Worm (Caenorhabditis elegans) whole organism, dauer: Measurements from ENCODE around the gene srd-74.
"Not testable (repeated sequence)": the region's sequence is repeated elsewhere in the genome, so short reads cannot be mapped to it uniquely, and the experiment has no call there.

Experiments
- unc-62 ChIP-seq: sonication (generic microtip); optimal IDR thresholded peaks from 2 replicates; lab custom pipeline; 2017; ENCODE audit warnings: missing biosample characterization, missing genetic modification reagents, missing genetic modification characterization

The srd-74 gene

DNA sequence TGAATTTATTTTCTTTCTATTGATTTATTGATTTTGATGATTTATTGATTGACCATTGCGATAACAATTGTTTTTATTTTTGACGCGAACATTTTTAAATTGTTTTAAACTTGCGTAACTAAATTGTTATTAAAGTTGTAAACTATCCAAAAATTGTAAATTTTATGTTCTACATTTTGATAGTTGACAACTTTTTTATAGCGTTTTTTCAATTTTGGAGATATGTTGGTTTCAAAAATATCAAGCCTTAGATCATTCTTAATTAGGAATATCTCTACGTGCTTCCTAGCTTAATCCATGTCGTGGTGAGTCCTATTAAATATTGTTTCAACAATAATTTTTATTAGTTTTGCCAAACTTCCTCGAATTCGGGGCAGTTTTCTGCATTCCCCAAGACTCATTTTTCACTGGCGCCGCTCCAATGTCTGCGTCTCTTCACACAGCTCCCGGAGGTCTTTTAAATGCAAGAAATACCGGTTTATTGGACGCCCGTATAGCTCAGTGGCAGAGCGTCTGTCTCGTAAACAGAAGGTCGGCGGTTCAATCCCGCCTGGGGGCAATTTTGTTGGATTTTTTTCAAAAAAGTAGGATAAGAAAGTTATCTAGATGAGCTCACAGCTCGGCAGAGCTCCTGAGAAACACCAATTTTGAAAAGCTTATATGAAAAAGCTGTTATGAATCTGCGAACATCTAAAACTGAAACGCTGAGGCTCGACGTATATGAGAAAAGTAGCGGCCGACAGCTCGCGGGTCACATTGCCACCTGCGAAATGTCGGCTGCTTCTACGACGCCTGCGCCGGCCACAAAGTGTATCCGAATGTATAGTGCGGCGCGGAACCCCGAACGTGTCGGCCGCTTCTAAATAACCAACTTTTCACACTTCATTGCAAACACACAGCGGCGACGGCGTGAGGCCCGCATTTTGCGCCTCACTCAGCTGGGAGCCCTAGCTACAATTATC lies 10.7 kb downstream of the srd-74 start, which contains the start of gene C24H11.2:
Gene C24H11.2 (minus strand): TSS at position 51 of the 962 bp plus-strand sequence.
- TF ChIP-seq unc-62 (GFP tag; lab: Kevin White, UChicago) = not testable (repeated sequence)

DNA sequence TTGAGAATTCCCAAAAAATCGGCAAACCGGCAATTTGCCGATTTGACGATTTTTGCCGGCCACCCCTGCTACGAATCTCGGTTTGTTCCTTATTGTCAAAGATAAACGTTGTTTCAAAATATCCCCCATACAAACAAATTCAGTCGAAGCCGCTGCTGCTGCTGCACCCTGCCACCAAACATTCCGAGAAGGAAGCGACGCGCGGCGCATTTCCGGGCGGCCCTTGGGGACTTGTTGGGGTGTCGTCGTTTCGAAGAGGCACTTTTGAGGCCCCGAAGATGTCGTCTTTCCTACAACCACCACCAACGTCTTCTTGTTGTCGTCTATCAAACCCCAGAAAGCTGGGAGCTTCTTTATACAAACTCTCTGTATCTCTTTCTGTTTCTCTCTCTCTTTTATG lies 12.5 kb downstream of the srd-74 start:
- no peak for TF ChIP-seq unc-62 (GFP tag; lab: Kevin White, UChicago)

DNA sequence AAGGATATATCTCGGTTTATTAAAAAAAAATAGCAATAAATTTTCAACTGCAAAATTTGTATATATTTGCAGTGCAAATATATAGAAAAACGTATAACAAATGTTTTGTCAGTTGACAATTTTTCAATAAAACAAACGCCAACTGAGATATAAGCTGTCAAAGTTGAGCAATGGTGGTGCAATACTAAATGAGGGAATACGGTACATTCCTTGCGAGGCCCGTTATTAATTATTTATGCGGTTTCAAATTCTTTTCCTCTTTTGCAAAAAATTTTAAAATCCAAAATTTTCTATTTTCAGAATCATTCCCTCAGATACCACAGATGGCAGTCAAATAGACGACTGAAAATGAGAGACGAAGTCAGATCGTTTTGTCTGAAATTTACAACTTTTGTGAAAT lies 13.5 kb downstream of the srd-74 start, which contains the start of gene twk-39:
Gene twk-39 (plus strand): TSS at position 301 of the 400 bp plus-strand sequence.
- TF ChIP-seq unc-62 (GFP tag; lab: Kevin White, UChicago) = no peak

DNA sequence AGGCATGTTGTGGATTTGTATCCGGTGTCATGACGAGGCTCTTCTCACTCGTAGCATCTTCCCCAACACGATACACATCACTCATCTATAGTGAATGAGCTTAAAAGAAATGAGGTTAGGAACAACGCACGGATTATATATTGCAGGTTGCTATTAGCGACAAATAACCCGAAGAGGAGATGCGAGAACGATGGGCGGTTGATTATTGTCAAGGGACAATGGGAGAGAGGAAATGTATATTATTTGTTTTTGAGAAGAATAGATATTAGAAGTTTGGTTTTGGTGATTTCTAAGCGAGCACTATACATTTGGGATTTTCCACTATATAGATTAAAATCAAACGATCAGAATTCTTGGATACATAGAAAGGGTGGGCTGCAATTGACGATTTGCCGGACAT lies 24.8 kb downstream of the srd-74 start, which contains the start of gene C18D11.7:
Gene C18D11.7 (minus strand): TSS at position 101 of the 400 bp plus-strand sequence.
- TF ChIP-seq unc-62 (GFP tag; lab: Kevin White, UChicago) = no peak

DNA sequence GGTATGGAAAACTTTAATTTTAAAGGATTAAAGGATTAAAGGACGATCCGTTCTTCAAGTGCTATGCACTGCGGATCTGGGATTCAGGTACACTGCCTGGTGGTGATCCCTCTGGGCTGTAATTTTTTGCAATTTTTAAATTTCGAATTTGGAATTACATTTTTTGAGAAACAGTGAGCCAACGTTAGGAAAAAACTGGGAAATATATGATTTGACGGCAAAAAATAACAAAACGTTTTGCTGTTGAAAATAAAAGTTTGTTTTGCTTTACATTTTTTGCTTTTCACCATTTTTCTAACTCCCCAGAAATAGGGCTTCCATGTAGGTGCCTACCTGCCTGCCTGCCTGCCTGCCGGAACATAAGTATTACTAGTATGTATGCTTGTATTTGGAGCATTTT lies 25.5 kb downstream of the srd-74 start, which contains the start of gene C18D11.10:
Gene C18D11.10 (plus strand): TSS at position 301 of the 400 bp plus-strand sequence.
- no peak for TF ChIP-seq unc-62 (GFP tag; lab: Kevin White, UChicago)

DNA sequence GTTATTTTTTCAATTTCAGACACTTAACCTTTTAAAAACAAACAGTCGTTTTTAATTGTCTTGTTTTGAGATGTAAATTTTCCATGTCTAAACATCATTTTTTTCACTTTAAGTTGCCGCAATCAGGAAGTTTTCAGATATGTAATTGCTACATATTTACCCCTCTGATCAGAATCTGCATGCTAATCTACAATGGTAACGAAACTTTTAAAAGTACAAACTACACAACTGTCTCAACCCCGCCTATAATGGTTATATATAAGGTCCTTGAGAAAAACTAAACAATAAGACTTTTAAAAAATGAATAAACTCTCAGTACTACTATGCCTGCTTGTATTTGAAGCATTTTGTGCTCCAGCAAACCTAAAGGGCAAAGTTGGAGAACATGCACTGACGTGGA lies 26.9 kb downstream of the srd-74 start, which contains the start of gene C18D11.9:
Gene C18D11.9 (plus strand): TSS at position 301 of the 400 bp plus-strand sequence.
- TF ChIP-seq unc-62 (GFP tag; lab: Kevin White, UChicago) = no peak

DNA sequence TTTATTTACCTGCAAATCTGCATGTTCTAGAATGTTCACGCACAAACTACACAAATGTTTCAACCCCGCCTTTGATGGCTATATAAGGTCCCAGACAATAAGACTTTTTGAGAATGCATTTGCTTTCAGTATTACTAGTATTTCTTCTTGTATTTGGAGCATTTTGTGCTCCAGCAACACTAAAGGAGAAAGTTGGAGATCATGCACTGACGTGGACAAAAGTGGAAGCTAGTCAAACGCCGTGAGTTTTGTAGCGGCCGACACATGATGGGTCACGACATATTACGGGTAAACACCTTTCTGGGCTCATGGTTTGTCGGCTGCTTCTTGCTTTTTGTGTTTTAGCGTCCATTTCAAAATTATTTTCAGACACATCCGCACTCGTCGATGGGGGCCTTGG lies 28.5 kb downstream of the srd-74 start, which contains the start of gene C18D11.6:
Gene C18D11.6 (plus strand): TSS at position 110 of the 400 bp plus-strand sequence.
- TF ChIP-seq unc-62 (GFP tag; lab: Kevin White, UChicago) = no peak

DNA sequence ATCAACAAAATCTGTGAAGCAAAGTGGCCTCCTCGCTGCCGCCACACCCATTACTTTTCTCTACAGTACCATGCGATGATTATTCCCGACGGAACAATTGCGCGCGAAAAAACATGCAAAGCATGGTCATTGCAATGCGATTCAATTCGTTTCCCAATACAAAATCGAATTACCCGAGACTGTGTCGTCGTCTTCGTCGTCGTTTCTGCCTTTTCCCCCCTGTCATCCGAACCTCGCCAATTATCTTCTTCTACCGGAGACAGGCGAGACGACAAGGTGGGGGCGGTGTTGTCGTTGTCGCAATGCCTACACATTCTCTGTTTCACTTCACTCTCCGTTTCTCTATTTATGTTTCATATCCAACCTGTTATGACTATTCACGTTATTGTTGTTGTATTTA lies 29.9 kb downstream of the srd-74 start:
- TF ChIP-seq unc-62 (GFP tag; lab: Kevin White, UChicago) = no peak

DNA sequence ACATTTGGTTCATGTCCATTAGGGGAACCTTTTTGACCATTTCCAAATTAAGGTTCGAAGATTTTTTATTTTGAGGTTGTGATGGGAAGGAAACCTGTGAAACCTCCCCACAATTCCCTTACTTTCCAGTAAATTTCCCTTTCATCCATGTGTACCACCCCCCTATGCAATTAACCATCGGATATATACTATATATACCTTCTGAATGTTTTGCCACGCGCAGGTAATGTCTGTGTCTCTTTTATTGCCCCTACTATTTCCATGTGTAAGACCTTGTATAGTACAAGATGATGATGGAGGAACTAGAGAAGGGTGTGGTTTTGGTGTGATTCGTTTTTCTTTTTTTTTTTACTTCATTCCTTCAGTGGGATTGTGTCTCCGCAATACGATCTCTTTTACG lies 32.8 kb downstream of the srd-74 start:
- TF ChIP-seq unc-62 (GFP tag; lab: Kevin White, UChicago) = no peak

DNA sequence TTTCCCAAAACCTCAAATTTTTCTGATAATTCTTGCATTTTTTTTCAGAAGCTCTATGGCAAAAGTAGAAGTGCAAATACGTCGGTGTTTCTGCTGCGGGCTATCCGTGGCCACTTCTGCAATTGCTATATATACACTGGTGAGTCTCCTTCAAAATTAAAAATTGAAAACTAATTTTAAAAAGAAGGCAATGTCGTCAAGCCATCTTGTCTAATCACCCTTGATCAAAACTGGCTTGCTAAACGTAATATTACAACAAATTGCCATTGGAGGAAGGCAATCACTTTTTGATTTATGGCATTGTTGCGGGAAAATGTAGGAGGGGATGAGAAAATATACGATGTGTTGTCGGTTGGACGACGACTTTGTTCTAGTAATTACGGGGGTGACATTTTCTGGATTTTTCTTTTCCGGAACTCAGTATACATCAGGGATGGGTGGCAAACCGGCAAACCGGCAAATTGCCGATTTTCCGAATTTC lies 34.7 kb downstream of the srd-74 start, which contains the start of gene C18D11.1:
Gene C18D11.1 (plus strand): TSS at position 51 of the 481 bp plus-strand sequence.
- TF ChIP-seq unc-62 (GFP tag; lab: Kevin White, UChicago) = no peak

DNA sequence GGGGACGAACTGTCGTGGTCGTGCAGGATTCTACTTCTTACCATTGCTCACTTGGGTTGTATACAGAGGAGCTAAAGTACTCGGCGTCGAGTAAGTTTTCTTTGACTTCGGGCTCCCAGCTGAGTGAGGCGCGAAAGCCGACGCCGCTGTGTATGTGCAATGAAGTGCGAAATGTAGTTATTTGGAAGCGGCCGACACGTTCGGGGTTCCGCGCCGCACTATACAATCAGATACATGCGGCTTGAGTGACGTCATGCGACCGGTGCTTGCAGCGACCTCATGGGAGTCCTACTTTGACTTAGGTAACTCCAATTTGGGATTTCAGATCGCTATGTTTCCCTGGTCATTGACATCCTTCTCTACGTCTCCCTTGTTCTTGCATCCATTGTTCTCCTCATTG lies 36.0 kb downstream of the srd-74 start:
- no peak for TF ChIP-seq unc-62 (GFP tag; lab: Kevin White, UChicago)

DNA sequence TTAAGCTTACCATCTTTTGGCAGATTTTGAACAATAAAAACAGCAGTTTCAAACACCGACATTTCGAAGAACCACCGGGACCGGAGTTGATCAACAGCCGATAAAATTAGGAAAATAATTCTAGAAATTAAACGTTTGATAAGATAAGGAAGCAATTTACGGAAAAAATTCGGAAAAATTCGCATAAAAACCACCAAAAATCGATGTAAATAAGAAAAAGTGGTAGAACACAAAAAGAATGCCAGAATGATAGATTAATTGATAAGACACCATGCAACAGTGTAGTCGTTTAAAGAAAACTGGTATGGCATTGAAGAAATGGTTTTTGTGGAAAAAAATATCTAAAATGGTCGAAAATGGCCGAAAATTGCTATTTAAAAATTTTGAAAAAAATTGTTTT lies 40.5 kb downstream of the srd-74 start, which contains the start of gene maa-1:
Gene maa-1 (minus strand): TSS at position 120 of the 400 bp plus-strand sequence.
- TF ChIP-seq unc-62 (GFP tag; lab: Kevin White, UChicago) = no peak

DNA sequence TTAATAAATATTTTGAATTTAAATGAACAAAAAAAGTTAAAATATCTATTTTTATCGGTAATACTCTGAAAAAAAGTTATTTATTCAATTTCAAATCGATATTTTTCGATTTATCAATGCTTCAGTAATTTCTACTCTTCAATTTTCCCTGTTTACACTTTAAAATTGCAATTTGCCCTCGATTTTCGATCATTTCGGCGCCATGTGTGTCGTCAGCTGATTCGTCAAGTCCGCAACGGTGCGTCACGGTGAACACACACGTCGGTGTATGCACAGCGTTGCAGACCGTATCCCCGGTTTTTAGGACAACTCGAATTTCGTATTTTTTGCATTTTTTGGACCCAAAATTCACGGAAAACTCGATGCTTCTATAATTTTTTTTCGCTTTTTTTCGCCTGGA lies 41.4 kb downstream of the srd-74 start, which contains the start of gene C18D11.3:
Gene C18D11.3 (plus strand): TSS at position 189 of the 400 bp plus-strand sequence.
- no peak for TF ChIP-seq unc-62 (GFP tag; lab: Kevin White, UChicago)

DNA sequence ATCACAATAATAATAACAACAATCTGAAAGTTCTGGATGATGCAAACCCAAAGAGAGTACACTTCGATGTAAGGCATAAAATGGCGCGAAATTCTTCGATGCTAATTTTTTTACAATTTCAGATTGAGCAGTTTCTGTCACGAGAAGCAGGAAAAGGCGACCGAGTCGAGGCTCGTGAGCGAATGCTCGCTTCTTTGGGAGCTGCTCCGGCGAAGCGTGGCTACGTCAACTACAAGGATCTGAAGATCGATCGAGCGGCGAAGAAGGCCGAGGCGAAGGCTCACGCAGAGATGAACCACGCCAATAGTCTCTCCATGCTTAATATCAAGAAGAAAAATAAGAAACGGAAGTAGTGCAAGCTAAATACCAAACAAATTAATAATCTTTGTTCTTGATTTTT lies 42.2 kb downstream of the srd-74 start:
- TF ChIP-seq unc-62 (GFP tag; lab: Kevin White, UChicago) = no peak

DNA sequence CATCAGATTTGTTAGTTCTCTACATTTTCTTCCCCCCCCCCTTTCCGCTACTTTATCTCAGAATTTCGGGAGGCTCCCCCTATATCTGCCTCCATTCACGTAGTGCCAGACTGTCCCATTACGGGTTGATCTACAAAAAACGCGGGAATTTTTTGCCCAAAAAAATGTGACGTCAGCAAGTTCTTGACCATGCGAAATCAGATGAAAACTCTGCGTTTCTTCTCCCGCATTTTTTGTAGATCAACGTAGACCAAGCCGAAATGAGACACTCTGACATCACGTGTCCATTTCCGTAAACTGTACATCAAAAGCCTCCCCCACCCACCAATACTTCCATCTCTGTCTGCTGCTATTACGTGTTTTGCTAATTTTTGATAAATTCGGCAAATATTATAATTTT lies 42.7 kb downstream of the srd-74 start:
- TF ChIP-seq unc-62 (GFP tag; lab: Kevin White, UChicago) = no peak

DNA sequence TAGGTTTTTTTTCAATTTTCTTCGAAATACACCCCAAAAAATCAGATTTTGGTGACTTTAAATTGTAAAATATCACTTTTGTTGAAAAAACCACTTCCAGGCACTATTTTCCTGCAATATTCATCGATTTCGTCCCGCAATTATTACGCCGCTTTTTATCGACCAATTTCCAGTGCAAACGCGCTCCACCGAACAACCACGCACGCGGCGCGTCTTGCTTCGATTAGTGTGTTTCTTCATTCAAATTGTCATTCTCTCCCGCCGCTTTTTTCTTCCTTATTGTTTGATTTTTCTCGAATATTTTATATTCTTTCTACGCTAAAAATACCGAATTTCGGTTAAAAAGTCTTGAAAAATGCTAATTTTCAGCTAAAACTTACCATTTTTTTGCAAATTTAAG lies 43.8 kb downstream of the srd-74 start:
- TF ChIP-seq unc-62 (GFP tag; lab: Kevin White, UChicago) = no peak
